Worm (Caenorhabditis elegans): ENCODE data around the gene Y59A8B.26.
"Not testable (repeated sequence)": the region's sequence is repeated elsewhere in the genome, so short reads cannot be mapped to it uniquely, and the experiment has no call there.

Gene Y59A8B.26

ce11 chrV:18008680-18009079 lies 2.0 kb downstream of the Y59A8B.26 start:
- TF ChIP-seq C34F6.9 (tag; optimal IDR thresholded peaks at IDR 0.05) (no peak), nhr-129 (tag; optimal IDR thresholded peaks at IDR 0.05) (no peak), dmd-4 (tag; optimal IDR thresholded peaks at IDR 0.05) (no peak), nhr-237 (tag; optimal IDR thresholded peaks at IDR 0.05) (no peak), lin-39 (tag; optimal IDR thresholded peaks at IDR 0.05) (no peak), aly-2 (tag; optimal IDR thresholded peaks at IDR 0.05) (no peak), snpc-4 (tag; optimal IDR thresholded peaks at IDR 0.05) (no peak), skn-1 (tag; optimal IDR thresholded peaks at IDR 0.05) (no peak), ceh-82 (tag; optimal IDR thresholded peaks at IDR 0.05) (no peak), unc-55 (GFP tag; optimal IDR thresholded peaks at IDR 0.05) (no peak), mab-5 (tag; optimal IDR thresholded peaks at IDR 0.05) (no peak), crh-2 (tag; optimal IDR thresholded peaks at IDR 0.05) (no peak), blmp-1 (tag; optimal IDR thresholded peaks at IDR 0.05; ENCODE audit: insufficient read depth) (no peak), nhr-25 (tag; optimal IDR thresholded peaks at IDR 0.05) (no peak), lin-13 (GFP tag; optimal IDR thresholded peaks at IDR 0.05) (no peak), Y55F3AM.14 (GFP tag; optimal IDR thresholded peaks at IDR 0.05) (no peak)

- TF ChIP-seq nhr-6 (tag; optimal IDR thresholded peaks at IDR 0.05); nhr-25 (tag; optimal IDR thresholded peaks at IDR 0.05); ama-1 (optimal IDR thresholded peaks at IDR 0.05): not testable (repeated sequence)
Measured at ce11 chrV:18006930-18007329, 3.7 kb downstream of the Y59A8B.26 start, which contains the start of gene Y59A8B.19. TSS of gene Y59A8B.19 (plus strand) at chrV:18007230.

- no peak for TF ChIP-seq dmd-4 (tag; optimal IDR thresholded peaks at IDR 0.05)
- peak; percentile 47 for TF ChIP-seq nhr-25 (tag; optimal IDR thresholded peaks at IDR 0.05)
- no peak for TF ChIP-seq lsy-2 (tag; optimal IDR thresholded peaks at IDR 0.05)
- peak; percentile 58 for TF ChIP-seq nhr-21 (tag; optimal IDR thresholded peaks at IDR 0.05)
Measured at ce11 chrV:18003876-18004275, 6.8 kb downstream of the Y59A8B.26 start.

ce11 chrV:18001268-18001667 lies 9.4 kb downstream of the Y59A8B.26 start, which contains the start of gene lon-8:
TSS of gene lon-8 (minus strand) at chrV:18001368.
- TF ChIP-seq nhr-21 (tag; optimal IDR thresholded peaks at IDR 0.05): no peak
- TF ChIP-seq ztf-11 (tag; optimal IDR thresholded peaks at IDR 0.05): no peak
- no peak for TF ChIP-seq ama-1 (optimal IDR thresholded peaks at IDR 0.05)
- TF ChIP-seq unc-62 (GFP tag; optimal IDR thresholded peaks at IDR 0.05): no peak
- TF ChIP-seq blmp-1 (tag; optimal IDR thresholded peaks at IDR 0.05; ENCODE audit: insufficient read depth): no peak
- no peak for TF ChIP-seq nhr-77 (tag; optimal IDR thresholded peaks at IDR 0.05)
- no peak for TF ChIP-seq C34F6.9 (tag; optimal IDR thresholded peaks at IDR 0.05)
- no peak for TF ChIP-seq snpc-4 (tag; optimal IDR thresholded peaks at IDR 0.05)

ce11 chrV:17985960-17986359 lies 24.7 kb downstream of the Y59A8B.26 start, which contains the start of gene Y59A8B.21:
TSS of gene Y59A8B.21 (plus strand) at chrV:17986260.
- TF ChIP-seq Y55F3AM.14 (GFP tag; optimal IDR thresholded peaks at IDR 0.05) (no peak), dmd-4 (tag; optimal IDR thresholded peaks at IDR 0.05) (no peak), alr-1 (tag; optimal IDR thresholded peaks at IDR 0.05) (no peak), nhr-12 (tag; optimal IDR thresholded peaks at IDR 0.05) (no peak), gmeb-1 (tag; optimal IDR thresholded peaks at IDR 0.05) (no peak), unc-39 (tag; optimal IDR thresholded peaks at IDR 0.05) (no peak)

ce11 chrV:17982935-17983334 lies 27.7 kb downstream of the Y59A8B.26 start:
- TF ChIP-seq nhr-25 (tag; optimal IDR thresholded peaks at IDR 0.05) (no peak), ztf-11 (tag; optimal IDR thresholded peaks at IDR 0.05) (no peak), R02D3.7 (tag; optimal IDR thresholded peaks at IDR 0.05) (no peak), lsy-2 (tag; optimal IDR thresholded peaks at IDR 0.05) (peak in 1 of 2 experiments; percentile 53)

- TF ChIP-seq nhr-77 (tag; optimal IDR thresholded peaks at IDR 0.05): no peak
- peak; percentile 8 for TF ChIP-seq crh-2 (tag; optimal IDR thresholded peaks at IDR 0.05)
- peak; percentile 16 for TF ChIP-seq nhr-25 (tag; optimal IDR thresholded peaks at IDR 0.05)
- TF ChIP-seq F13H6.1 (tag; optimal IDR thresholded peaks at IDR 0.05): peak; percentile 1
- TF ChIP-seq fos-1 (tag; optimal IDR thresholded peaks at IDR 0.05): no peak
- no peak for TF ChIP-seq dmd-4 (tag; optimal IDR thresholded peaks at IDR 0.05)
- TF ChIP-seq lin-11 (tag; optimal IDR thresholded peaks at IDR 0.05): peak; percentile 50
- no peak for TF ChIP-seq ZK546.5 (tag; optimal IDR thresholded peaks at IDR 0.05)
- peak; percentile 4 for TF ChIP-seq lin-13 (GFP tag; optimal IDR thresholded peaks at IDR 0.05)
- peak; percentile 47 for TF ChIP-seq unc-55 (GFP tag; optimal IDR thresholded peaks at IDR 0.05)
- TF ChIP-seq C34F6.9 (tag; optimal IDR thresholded peaks at IDR 0.05): peak; percentile 41
- TF ChIP-seq lsy-2 (tag; optimal IDR thresholded peaks at IDR 0.05): peak; percentile 95 to 98
- no peak for TF ChIP-seq unc-39 (tag; optimal IDR thresholded peaks at IDR 0.05)
- peak; percentile 45 for TF ChIP-seq nhr-129 (tag; optimal IDR thresholded peaks at IDR 0.05)
- no peak for TF ChIP-seq ceh-82 (tag; optimal IDR thresholded peaks at IDR 0.05)
- no peak for TF ChIP-seq ztf-1 (GFP tag; conservative IDR thresholded peaks at IDR 0.05)
- TF ChIP-seq skn-1 (tag; optimal IDR thresholded peaks at IDR 0.05): no peak
- peak; percentile 18 for TF ChIP-seq gmeb-1 (tag; optimal IDR thresholded peaks at IDR 0.05)
- TF ChIP-seq sma-3 (GFP tag; optimal IDR thresholded peaks at IDR 0.05): no peak
- no peak for TF ChIP-seq zag-1 (tag; optimal IDR thresholded peaks at IDR 0.05)
Measured at ce11 chrV:17981732-17982131, 28.9 kb downstream of the Y59A8B.26 start.

Data from whole organism, L2 larva.